Worm (Caenorhabditis elegans) whole organism, L4/young adult: ENCODE measurements around the gene C04E7.3.

Experiments used
- W03F9.2 ChIP-seq: fragments of 150-350 bp; optimal IDR thresholded peaks from 2 replicates; lab custom pipeline; 2014; ENCODE audit warnings: missing biosample characterization, missing genetic modification characterization
- him-1 ChIP-seq: sonication (generic microtip); optimal IDR thresholded peaks from 2 replicates; lab custom pipeline; 2016; ENCODE audit warnings: missing genotype, missing genetic modification reagents, missing genetic modification characterization, missing compliant biosample characterization

ce11 chrX:382692-383091 lies 35.7 kb upstream of the C04E7.3 start, which contains the start of gene ife-2:
- TF ChIP-seq W03F9.2 (tag; lab: Kevin White, UChicago) (no peak), him-1 (tag; lab: Kevin White, UChicago) (no peak)
